Worm (Caenorhabditis elegans): ENCODE measurements around the gene nhr-175.
A peak's percentile ranks its signal among the peaks of the same experiment; 100 is the strongest.

nhr-175 gene

DNA sequence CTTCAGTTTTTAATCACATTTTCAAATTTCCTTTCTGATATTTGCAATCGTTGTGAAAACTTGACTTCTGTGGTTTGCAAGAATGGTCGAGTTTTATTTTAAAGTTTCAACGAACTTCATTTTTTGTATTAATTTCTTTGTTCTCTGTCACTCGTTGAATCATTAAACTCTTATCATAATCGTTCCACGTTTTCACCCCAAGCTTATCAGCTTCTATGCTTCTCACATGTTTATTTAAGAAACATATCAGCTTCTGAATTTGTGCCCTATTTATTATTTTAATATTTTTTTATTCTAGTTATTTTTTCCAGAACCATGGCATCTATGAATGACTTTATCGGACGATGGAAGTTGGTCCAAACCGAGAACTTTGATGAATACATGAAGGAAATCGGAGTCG lies 12.8 kb downstream of the nhr-175 start, which contains the start of gene lbp-7:
Gene lbp-7 (plus strand): TSS at position 312 of the 400 bp plus-strand sequence.
- peak; percentile 70 for TF ChIP-seq sma-9 (GFP tag; optimal IDR thresholded peaks at IDR 0.05)
- TF ChIP-seq sma-9 (tag; optimal IDR thresholded peaks at IDR 0.05): no peak
- TF ChIP-seq crh-2 (tag; optimal IDR thresholded peaks at IDR 0.05): peak; percentile 66
- TF ChIP-seq fos-1 (tag; optimal IDR thresholded peaks at IDR 0.05): peak; percentile 94
- no peak for TF ChIP-seq ama-1 (optimal IDR thresholded peaks at IDR 0.05)
- no peak for TF ChIP-seq nhr-23 (tag; optimal IDR thresholded peaks at IDR 0.05)

- no peak for TF ChIP-seq nhr-12 (tag; optimal IDR thresholded peaks at IDR 0.05)
- no peak for TF ChIP-seq unc-55 (GFP tag; optimal IDR thresholded peaks at IDR 0.05)
- peak; percentile 33 for TF ChIP-seq C34F6.9 (tag; optimal IDR thresholded peaks at IDR 0.05)
These were observed 13.7 kb downstream of the nhr-175 start for ce11 chrV:13880163-13880562.

DNA sequence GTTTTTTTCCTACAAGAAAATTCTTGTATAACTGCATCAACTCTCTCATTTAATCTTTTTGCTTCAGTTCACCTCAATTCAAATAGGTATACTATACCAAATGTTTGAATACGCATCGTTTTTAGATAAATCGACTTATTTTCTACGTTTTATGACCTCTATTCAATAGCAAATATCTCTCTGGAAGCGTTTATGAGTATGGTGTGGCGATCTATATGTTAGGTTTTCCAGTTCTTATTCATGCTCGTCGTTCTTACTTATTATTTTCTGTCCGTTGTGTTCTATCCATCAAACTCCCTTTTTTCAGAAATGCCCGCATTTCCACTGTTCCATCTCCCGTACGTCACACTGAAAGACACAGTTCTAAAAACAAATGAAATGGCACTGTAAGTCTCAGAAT lies 14.1 kb downstream of the nhr-175 start, which contains the start of gene T22G5.3:
Gene T22G5.3 (plus strand): TSS at position 301 of the 400 bp plus-strand sequence.
- TF ChIP-seq mbf-1 (tag; optimal IDR thresholded peaks at IDR 0.05) (no peak), unc-39 (tag; optimal IDR thresholded peaks at IDR 0.05) (no peak), blmp-1 (tag; optimal IDR thresholded peaks at IDR 0.05; ENCODE audit: insufficient read depth) (no peak), crh-2 (tag; optimal IDR thresholded peaks at IDR 0.05) (no peak), nhr-21 (tag; optimal IDR thresholded peaks at IDR 0.05) (no peak), ztf-1 (GFP tag; conservative IDR thresholded peaks at IDR 0.05) (no peak), elt-1 (tag; optimal IDR thresholded peaks at IDR 0.05) (no peak), fos-1 (tag; optimal IDR thresholded peaks at IDR 0.05) (no peak), ztf-4 (tag; optimal IDR thresholded peaks at IDR 0.05) (no peak), dmd-4 (tag; optimal IDR thresholded peaks at IDR 0.05) (no peak), nhr-129 (tag; optimal IDR thresholded peaks at IDR 0.05) (no peak), sma-3 (GFP tag; optimal IDR thresholded peaks at IDR 0.05) (no peak), snpc-4 (tag; optimal IDR thresholded peaks at IDR 0.05) (no peak), aly-2 (tag; optimal IDR thresholded peaks at IDR 0.05) (no peak), lin-11 (tag; optimal IDR thresholded peaks at IDR 0.05) (no peak), ama-1 (optimal IDR thresholded peaks at IDR 0.05) (no peak), mab-5 (tag; optimal IDR thresholded peaks at IDR 0.05) (no peak)

DNA sequence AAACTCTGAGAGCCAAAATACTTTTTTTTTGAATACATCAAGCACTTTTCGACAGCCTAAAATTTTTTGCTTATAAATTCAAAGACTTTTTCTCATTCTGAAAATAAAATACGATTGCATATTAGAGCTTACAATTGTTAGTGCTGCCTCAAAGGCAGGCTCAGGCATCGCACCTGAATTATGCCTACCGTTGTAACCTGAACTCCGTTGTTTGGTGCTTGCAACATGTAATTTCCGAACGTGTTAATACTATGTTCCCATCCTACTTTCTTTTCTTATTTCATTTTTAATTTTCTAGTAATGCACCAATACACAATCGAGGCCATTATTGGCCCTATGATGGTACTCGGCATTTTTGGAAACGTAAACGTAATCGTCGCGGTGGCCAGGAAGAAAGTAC lies 20.9 kb downstream of the nhr-175 start, which contains the start of gene srsx-19:
Gene srsx-19 (plus strand): TSS at position 301 of the 400 bp plus-strand sequence.
- TF ChIP-seq zag-1 (tag; optimal IDR thresholded peaks at IDR 0.05) (no peak), sem-4 (tag; optimal IDR thresholded peaks at IDR 0.05) (no peak), elt-1 (tag; optimal IDR thresholded peaks at IDR 0.05) (no peak), nhr-6 (tag; optimal IDR thresholded peaks at IDR 0.05) (no peak)

DNA sequence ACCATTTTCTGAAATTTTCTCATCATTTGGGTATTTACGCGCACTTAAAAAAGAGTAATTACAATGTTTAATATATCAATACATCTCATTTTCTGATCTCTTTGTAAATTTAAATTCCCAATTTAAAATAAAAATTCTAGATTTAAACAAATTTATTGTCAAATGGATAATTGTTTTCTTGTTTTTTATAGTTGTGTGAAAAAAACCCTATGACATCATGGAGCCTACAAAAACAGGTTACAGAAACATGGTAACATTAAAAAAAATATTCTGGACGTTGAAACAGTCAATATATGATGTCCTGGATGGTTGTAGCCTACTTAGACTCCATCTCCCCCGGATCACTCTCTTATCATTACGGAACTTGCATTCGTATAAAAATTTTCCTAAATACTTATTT lies 23.0 kb downstream of the nhr-175 start, which contains the start of gene spp-12:
Gene spp-12 (plus strand): TSS at position 301 of the 400 bp plus-strand sequence.
- TF ChIP-seq unc-62 (GFP tag; optimal IDR thresholded peaks at IDR 0.05): no peak
- no peak for TF ChIP-seq dmd-4 (tag; optimal IDR thresholded peaks at IDR 0.05)
- TF ChIP-seq mdl-1 (tag; optimal IDR thresholded peaks at IDR 0.05): no peak
- no peak for TF ChIP-seq ZK546.5 (tag; optimal IDR thresholded peaks at IDR 0.05)
- no peak for TF ChIP-seq nhr-6 (tag; optimal IDR thresholded peaks at IDR 0.05)

ce11 chrV:13890473-13890872 lies 24.0 kb downstream of the nhr-175 start, which contains the start of gene lbp-8:
lbp-8 (plus strand) TSS chrV:13890773.
- TF ChIP-seq ceh-16 (tag; optimal IDR thresholded peaks at IDR 0.05): no peak
- no peak for TF ChIP-seq unc-39 (tag; optimal IDR thresholded peaks at IDR 0.05)
- TF ChIP-seq mbf-1 (tag; optimal IDR thresholded peaks at IDR 0.05): no peak
- no peak for TF ChIP-seq unc-62 (GFP tag; optimal IDR thresholded peaks at IDR 0.05)
- no peak for TF ChIP-seq blmp-1 (tag; optimal IDR thresholded peaks at IDR 0.05; ENCODE audit: insufficient read depth)
- TF ChIP-seq nhr-77 (tag; optimal IDR thresholded peaks at IDR 0.05): no peak
- TF ChIP-seq ZK546.5 (tag; optimal IDR thresholded peaks at IDR 0.05): no peak
- no peak for TF ChIP-seq ztf-4 (tag; optimal IDR thresholded peaks at IDR 0.05)
- TF ChIP-seq egl-27 (tag; optimal IDR thresholded peaks at IDR 0.05): no peak
- TF ChIP-seq sma-9 (GFP tag; optimal IDR thresholded peaks at IDR 0.05): no peak
- no peak for TF ChIP-seq sma-9 (tag; optimal IDR thresholded peaks at IDR 0.05)
- no peak for TF ChIP-seq ama-1 (optimal IDR thresholded peaks at IDR 0.05)
- TF ChIP-seq gmeb-1 (tag; optimal IDR thresholded peaks at IDR 0.05): no peak
- TF ChIP-seq nhr-21 (tag; optimal IDR thresholded peaks at IDR 0.05): no peak
- TF ChIP-seq nhr-23 (tag; optimal IDR thresholded peaks at IDR 0.05): no peak
- no peak for TF ChIP-seq nhr-12 (tag; optimal IDR thresholded peaks at IDR 0.05)
